Worm (Caenorhabditis elegans) whole organism, young adult: ENCODE results near the gene egli-1.

ENCODE experiments used
- D2030.7 ChIP-seq: fragments of 200-800 bp; sonication (Bioruptor generic); IDR thresholded peaks from 2 replicates; pipeline ENCODE4 v1.3.6; 2022; ENCODE audit warnings: missing genetic modification reagents, missing genetic modification characterization, missing compliant biosample characterization
- F33H1.4 ChIP-seq: fragments of 200-800 bp; sonication (Bioruptor generic); IDR thresholded peaks from 2 replicates; pipeline ENCODE4 v1.3.6; 2022; ENCODE audit warnings: missing genetic modification reagents, missing genetic modification characterization, missing compliant biosample characterization
- F37B4.10 ChIP-seq: fragments of 200-800 bp; sonication (Bioruptor generic); IDR thresholded peaks from 2 replicates; pipeline ENCODE4 v1.3.6; 2022; ENCODE audit warnings: missing genetic modification characterization, missing compliant biosample characterization
- F39B2.1 ChIP-seq: fragments of 200-800 bp; sonication (Bioruptor generic); IDR thresholded peaks from 2 replicates; pipeline ENCODE4 v1.3.6; 2022; ENCODE audit warnings: missing genetic modification reagents, missing genetic modification characterization, missing compliant biosample characterization
- F49E8.2 ChIP-seq: sonication (generic microtip); optimal IDR thresholded peaks from 3 replicates; lab custom pipeline; 2017; ENCODE audit warnings: missing genetic modification characterization, mild to moderate bottlenecking, missing compliant biosample characterization, antibody characterized with exemption, moderate library complexity; ENCODE audit not compliant: insufficient read depth
- K12H6.12 ChIP-seq: fragments of 200-800 bp; sonication (Bioruptor generic); optimal IDR thresholded peaks from 2 replicates; lab custom pipeline; 2018; ENCODE audit warnings: mild to moderate bottlenecking, missing genetic modification characterization, missing compliant biosample characterization
- T26A5.8 ChIP-seq: sonication (generic microtip); optimal IDR thresholded peaks from 2 replicates; lab custom pipeline; 2016; ENCODE audit warnings: missing genetic modification characterization, missing compliant biosample characterization
- Y53G8AR.9 ChIP-seq: fragments of 200-800 bp; sonication (Bioruptor generic); conservative IDR thresholded peaks from 2 replicates; pipeline ENCODE4 v1.3.6; 2022; ENCODE audit warnings: missing genetic modification reagents, missing genetic modification characterization, missing compliant biosample characterization
- Y56A3A.18 ChIP-seq: fragments of 200-800 bp; sonication (Bioruptor generic); IDR thresholded peaks from 2 replicates; pipeline ENCODE4 v1.3.6; 2022; ENCODE audit warnings: missing genetic modification reagents, missing genetic modification characterization, missing compliant biosample characterization
- Y95B8A.8 ChIP-seq: fragments of 200-800 bp; sonication (Bioruptor generic); IDR thresholded peaks from 2 replicates; pipeline ENCODE4 v1.3.6; 2022; ENCODE audit warnings: missing genetic modification reagents, missing genetic modification characterization, missing compliant biosample characterization
- attf-3 ChIP-seq: fragments of 200-800 bp; sonication (Bioruptor generic); conservative IDR thresholded peaks from 2 replicates; pipeline ENCODE4 v1.3.6; 2022; ENCODE audit warnings: missing genetic modification reagents, missing genetic modification characterization, missing compliant biosample characterization
- attf-5 ChIP-seq: fragments of 200-800 bp; sonication (Bioruptor generic); optimal IDR thresholded peaks from 2 replicates; lab custom pipeline; 2018; ENCODE audit warnings: mild to moderate bottlenecking, missing genetic modification characterization, missing compliant biosample characterization
- cebp-1 ChIP-seq, 2 experiments: fragments of 200-800 bp in 1 of 2; sonication (Bioruptor generic) in 1 of 2; sonication (generic microtip) in 1 of 2; IDR thresholded peaks in 1 of 2; optimal IDR thresholded peaks in 1 of 2; 2 replicates each; pipeline versions ENCODE4 v1.3.6 to Lab custom; 2017 to 2022; ENCODE audit warnings: missing compliant biosample characterization in 2 of 2, missing genetic modification characterization in 2 of 2, mild to moderate bottlenecking in 1 of 2, missing genetic modification reagents in 1 of 2, moderate library complexity in 1 of 2
- cebp-2 ChIP-seq: fragments of 200-800 bp; sonication (Bioruptor generic); IDR thresholded peaks from 2 replicates; pipeline ENCODE4 v1.3.6; 2022; ENCODE audit warnings: missing genetic modification characterization, missing compliant biosample characterization
- ceh-58 ChIP-seq: fragments of 200-800 bp; sonication (Bioruptor generic); IDR thresholded peaks from 2 replicates; pipeline ENCODE4 v1.3.6; 2022; ENCODE audit warnings: missing genetic modification characterization, missing compliant biosample characterization
- ceh-91 ChIP-seq: fragments of 200-800 bp; sonication (Bioruptor generic); IDR thresholded peaks from 2 replicates; pipeline ENCODE4 v1.3.6; 2022; ENCODE audit warnings: missing genetic modification reagents, missing genetic modification characterization, missing compliant biosample characterization
- dox-1 ChIP-seq: fragments of 200-800 bp; sonication (Bioruptor generic); IDR thresholded peaks from 2 replicates; pipeline ENCODE4 v1.3.6; 2022; ENCODE audit warnings: missing genetic modification reagents, missing genetic modification characterization, missing compliant biosample characterization
- egrh-3 ChIP-seq: fragments of 200-800 bp; sonication (Bioruptor generic); IDR thresholded peaks from 2 replicates; pipeline ENCODE4 v1.3.6; 2022; ENCODE audit warnings: missing genetic modification reagents, missing genetic modification characterization, missing compliant biosample characterization
- gei-17 ChIP-seq: fragments of 200-800 bp; sonication (Bioruptor generic); optimal IDR thresholded peaks from 2 replicates; lab custom pipeline; 2018; ENCODE audit warnings: mild to moderate bottlenecking, missing genetic modification characterization, missing compliant biosample characterization
- hmg-1.2 ChIP-seq: fragments of 200-800 bp; sonication (Bioruptor generic); IDR thresholded peaks from 2 replicates; pipeline ENCODE4 v1.3.6; 2022; ENCODE audit warnings: missing genetic modification reagents, missing genetic modification characterization, missing compliant biosample characterization
- hmg-20 ChIP-seq: fragments of 200-800 bp; sonication (Bioruptor generic); IDR thresholded peaks from 2 replicates; pipeline ENCODE4 v1.3.6; 2022; ENCODE audit warnings: missing genetic modification reagents, missing genetic modification characterization, missing compliant biosample characterization
- hrde-1 ChIP-seq: sonication (generic microtip); optimal IDR thresholded peaks from 2 replicates; lab custom pipeline; 2016; ENCODE audit warnings: missing genetic modification characterization, mild to moderate bottlenecking, missing compliant biosample characterization, moderate library complexity, missing genotype, missing genetic modification reagents, borderline replicate concordance
- let-526 ChIP-seq: fragments of 200-800 bp; sonication (Bioruptor generic); IDR thresholded peaks from 2 replicates; pipeline ENCODE4 v1.3.6; 2022; ENCODE audit warnings: missing genetic modification reagents, missing genetic modification characterization, missing compliant biosample characterization
- lin-26 ChIP-seq: fragments of 200-800 bp; sonication (Bioruptor generic); IDR thresholded peaks from 2 replicates; pipeline ENCODE4 v1.3.6; 2022; ENCODE audit warnings: missing genetic modification reagents, missing genetic modification characterization, missing compliant biosample characterization
- lin-40 ChIP-seq: sonication (generic microtip); optimal IDR thresholded peaks from 2 replicates; lab custom pipeline; 2016; ENCODE audit warnings: missing genetic modification characterization, mild to moderate bottlenecking, missing compliant biosample characterization, missing genotype, missing genetic modification reagents
- lsl-1 ChIP-seq: fragments of 200-800 bp; sonication (Bioruptor generic); optimal IDR thresholded peaks from 2 replicates; lab custom pipeline; 2018; ENCODE audit warnings: mild to moderate bottlenecking, missing genetic modification characterization, moderate library complexity, missing compliant biosample characterization
- madf-6 ChIP-seq: fragments of 200-800 bp; sonication (Bioruptor generic); IDR thresholded peaks from 2 replicates; pipeline ENCODE4 v1.3.6; 2022; ENCODE audit warnings: missing genetic modification reagents, missing genetic modification characterization, missing compliant biosample characterization
- mes-4 ChIP-seq: sonication (generic microtip); optimal IDR thresholded peaks from 2 replicates; lab custom pipeline; 2016; ENCODE audit warnings: missing genotype, missing genetic modification characterization, missing compliant biosample characterization
- nfyb-1 ChIP-seq: fragments of 200-800 bp; sonication (Bioruptor generic); IDR thresholded peaks from 2 replicates; pipeline ENCODE4 v1.3.6; 2022; ENCODE audit warnings: missing genetic modification reagents, missing genetic modification characterization, missing compliant biosample characterization
- pha-4 ChIP-seq: fragments of 150-350 bp; sonication (generic microtip); optimal IDR thresholded peaks from 2 replicates; lab custom pipeline; 2014; ENCODE audit warnings: missing biosample characterization, missing genetic modification reagents, missing genetic modification characterization
- repo-1 ChIP-seq: sonication (generic microtip); optimal IDR thresholded peaks from 2 replicates; lab custom pipeline; 2017; ENCODE audit warnings: mild to moderate bottlenecking, missing genetic modification characterization, missing compliant biosample characterization
- rpc-1 ChIP-seq, 2 experiments: fragments of 150-350 bp in 1 of 2; sonication (generic microtip) in 1 of 2; optimal IDR thresholded peaks; 2 replicates each; lab custom pipeline; 2014 to 2018; ENCODE audit warnings: missing biosample characterization in 1 of 2, missing genetic modification characterization in 1 of 2, missing genetic modification reagents in 1 of 2, missing genotype in 1 of 2
- ztf-22 ChIP-seq: fragments of 200-800 bp; sonication (Bioruptor generic); optimal IDR thresholded peaks from 2 replicates; lab custom pipeline; 2018; ENCODE audit warnings: mild to moderate bottlenecking, missing genetic modification characterization, moderate library complexity, missing compliant biosample characterization
- ztf-3 ChIP-seq: fragments of 200-800 bp; sonication (Bioruptor generic); optimal IDR thresholded peaks from 2 replicates; lab custom pipeline; 2018; ENCODE audit warnings: mild to moderate bottlenecking, missing genetic modification characterization, missing compliant biosample characterization

Gene egli-1

DNA sequence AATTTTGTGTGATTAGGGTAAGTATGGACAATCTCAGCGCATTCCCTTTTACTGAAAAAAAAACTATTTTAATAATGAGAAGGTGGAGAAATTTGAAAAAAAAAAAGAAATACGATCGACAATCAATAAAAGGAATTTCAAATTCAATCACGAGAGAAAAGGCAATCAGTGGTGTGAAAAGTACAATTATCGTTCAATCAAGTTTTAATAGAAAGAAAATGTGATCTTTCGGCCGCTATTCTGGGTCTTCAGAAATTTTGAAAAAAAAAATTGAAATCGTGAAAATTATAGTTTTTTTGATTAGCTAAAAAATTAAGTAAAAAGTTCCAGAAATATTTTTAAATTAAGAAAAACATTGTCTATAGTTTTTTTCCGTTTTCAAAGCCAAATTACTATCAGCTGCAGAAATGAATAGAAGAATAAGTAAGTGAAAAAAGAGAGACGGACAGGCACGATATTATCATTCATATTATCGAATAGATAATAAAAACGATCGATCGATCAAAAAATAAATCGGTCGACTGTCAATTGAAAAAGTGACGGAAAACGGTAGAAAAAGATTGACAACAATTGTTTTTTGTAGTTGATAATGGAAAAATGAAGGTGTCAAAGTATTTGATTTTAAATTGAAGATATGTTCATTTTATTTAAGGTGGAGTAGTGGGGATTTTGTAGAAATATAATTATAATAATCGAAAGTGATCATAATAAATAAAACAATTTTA is 43.5 kb upstream of the egli-1 start, which contains the start of gene gldi-3 (continued):
- no peak for TF ChIP-seq egrh-3 (GFP tag; lab: Robert Waterston, UW)
- no peak for TF ChIP-seq repo-1 (tag; lab: Kevin White, UChicago)

DNA sequence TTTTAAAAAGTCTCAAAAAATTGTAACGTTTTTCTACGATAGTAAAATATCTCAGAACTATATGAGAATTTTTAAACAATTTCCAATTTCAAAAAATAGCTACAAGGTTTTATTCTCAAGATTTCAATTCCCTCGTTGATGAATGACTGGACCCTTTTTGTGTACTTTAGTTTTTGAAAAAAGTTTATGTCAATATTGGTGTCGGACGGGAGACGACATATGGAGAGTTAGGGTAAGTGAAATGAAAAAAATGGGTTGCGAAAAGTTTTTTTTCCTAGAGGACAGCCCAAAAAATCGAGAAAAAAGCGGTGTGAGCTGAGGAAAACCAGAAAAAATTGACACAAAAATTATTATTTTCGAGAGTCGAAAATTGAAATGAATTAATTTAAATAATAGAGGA is 42.9 kb upstream of the egli-1 start:
- TF ChIP-seq F39B2.1 = no peak
- no peak for TF ChIP-seq ztf-22 (GFP tag; lab: Kevin White, UChicago)
- no peak for TF ChIP-seq rpc-1 (optimal IDR thresholded peaks at IDR 0.05; lab: Kevin White, UChicago)
- no peak for TF ChIP-seq rpc-1 (tag; optimal IDR thresholded peaks at IDR 0.05; lab: Kevin White, UChicago)
- no peak for TF ChIP-seq madf-6 (GFP tag; lab: Robert Waterston, UW)
- TF ChIP-seq ceh-91 (GFP tag; lab: Robert Waterston, UW) = no peak
- no peak for TF ChIP-seq Y53G8AR.9 (GFP tag; lab: Robert Waterston, UW)
- TF ChIP-seq T26A5.8 (tag; lab: Kevin White, UChicago) = no peak
- TF ChIP-seq F37B4.10 (GFP tag; lab: Robert Waterston, UW) = no peak
- TF ChIP-seq lsl-1 = no peak
- TF ChIP-seq let-526 (GFP tag; lab: Robert Waterston, UW) = no peak
- no peak for TF ChIP-seq nfyb-1 (GFP tag; lab: Robert Waterston, UW)
- TF ChIP-seq D2030.7 = no peak
- TF ChIP-seq cebp-2 = no peak
- no peak for TF ChIP-seq pha-4
- TF ChIP-seq hmg-20 (GFP tag; lab: Robert Waterston, UW) = no peak
- TF ChIP-seq F49E8.2 = no peak

- TF ChIP-seq Y56A3A.18 (GFP tag; lab: Robert Waterston, UW) (no peak), attf-5 (GFP tag; lab: Kevin White, UChicago) (no peak), lin-26 (GFP tag; lab: Robert Waterston, UW) (no peak), cebp-1 (GFP tag; IDR thresholded peaks at IDR 0.05; lab: Robert Waterston, UW) (peak; percentile 86; the same call in 1 of the 2 replicates), cebp-1 (tag; optimal IDR thresholded peaks at IDR 0.05; lab: Kevin White, UChicago) (peak; percentile 96), ztf-3 (no peak), hrde-1 (tag; lab: Kevin White, UChicago) (no peak), Y95B8A.8 (no peak), K12H6.12 (tag; lab: Kevin White, UChicago) (peak; percentile 70), hmg-1.2 (GFP tag; lab: Robert Waterston, UW) (peak; percentile 21; the same call in 1 of the 2 replicates), attf-3 (no peak), dox-1 (GFP tag; lab: Robert Waterston, UW) (peak; percentile 26; the same call in 1 of the 2 replicates), F33H1.4 (GFP tag; lab: Robert Waterston, UW) (no peak), lin-40 (tag; lab: Kevin White, UChicago) (peak; percentile 0), ztf-22 (GFP tag; lab: Kevin White, UChicago) (no peak), ceh-58 (GFP tag; lab: Robert Waterston, UW) (no peak), gei-17 (GFP tag; lab: Kevin White, UChicago) (no peak), hmg-20 (GFP tag; lab: Robert Waterston, UW) (no peak), mes-4 (tag; lab: Kevin White, UChicago) (no peak)
These were observed 42.2 kb upstream of the egli-1 start for ce11 chrII:9281595-9281994.
